Fruit fly (Drosophila melanogaster) whole organism, embryonic: ENCODE data around the gene CG10137.
A peak's percentile ranks its signal among the peaks of the same experiment; 100 is the strongest.

Source experiments
- CG12155 ChIP-seq: fragments of 200-800 bp; sonication (Bioruptor generic); optimal IDR thresholded peaks from 3 replicates; lab custom pipeline; 2016; ENCODE audit warnings: missing biosample characterization, missing genetic modification characterization
- CG12942 ChIP-seq: fragments of 200-800 bp; sonication (Bioruptor generic); optimal IDR thresholded peaks from 3 replicates; lab custom pipeline; 2016; ENCODE audit warnings: missing biosample characterization, missing genetic modification characterization
- CG13624 ChIP-seq: fragments of 200-800 bp; sonication (Bioruptor generic); optimal IDR thresholded peaks from 2 replicates; lab custom pipeline; 2016; ENCODE audit warnings: missing biosample characterization, missing genetic modification characterization
- CG17186 ChIP-seq: fragments of 200-800 bp; sonication (Bioruptor generic); optimal IDR thresholded peaks from 3 replicates; lab custom pipeline; 2017; ENCODE audit warnings: missing biosample characterization, missing genetic modification reagents, missing genetic modification characterization
- CG17385 ChIP-seq: fragments of 200-800 bp; sonication (Bioruptor generic); optimal IDR thresholded peaks from 3 replicates; lab custom pipeline; 2018; ENCODE audit warnings: missing biosample characterization, mild to moderate bottlenecking, missing genetic modification characterization
- CG1832 ChIP-seq: fragments of 200-800 bp; sonication (Bioruptor generic); optimal IDR thresholded peaks from 2 replicates; lab custom pipeline; 2017; ENCODE audit warnings: missing biosample characterization, mild to moderate bottlenecking, missing genetic modification characterization, inconsistent platforms
- CG18619 ChIP-seq: fragments of 200-800 bp; sonication (Bioruptor generic); optimal IDR thresholded peaks from 3 replicates; lab custom pipeline; 2017; ENCODE audit warnings: missing biosample characterization, mild to moderate bottlenecking, missing genetic modification characterization
- CG2120 ChIP-seq: fragments of 200-800 bp; sonication (Bioruptor generic); optimal IDR thresholded peaks from 3 replicates; lab custom pipeline; 2016; ENCODE audit warnings: missing biosample characterization, missing genetic modification characterization
- CG2678 ChIP-seq: fragments of 200-800 bp; sonication (Bioruptor generic); optimal IDR thresholded peaks from 3 replicates; lab custom pipeline; 2019; ENCODE audit warnings: missing biosample characterization, mild to moderate bottlenecking, missing genetic modification characterization, moderate library complexity
- CG31224 ChIP-seq: fragments of 200-800 bp; sonication (Bioruptor generic); IDR thresholded peaks from 2 replicates; pipeline ENCODE4 v1.3.6; 2022; ENCODE audit warnings: missing biosample characterization, missing genetic modification characterization
- CG6791 ChIP-seq: fragments of 200-800 bp; sonication (Bioruptor generic); IDR thresholded peaks from 3 replicates; pipeline ENCODE4 v1.3.6; 2022; ENCODE audit warnings: missing biosample characterization, missing genetic modification characterization; ENCODE audit not compliant: partially characterized antibody
- CG7357 ChIP-seq: fragments of 200-800 bp; sonication (Bioruptor generic); IDR thresholded peaks from 3 replicates; pipeline ENCODE4 v1.3.6; 2022; ENCODE audit warnings: missing biosample characterization, missing genetic modification characterization
- CG7963 ChIP-seq: fragments of 200-800 bp; sonication (Bioruptor generic); IDR thresholded peaks from 3 replicates; pipeline ENCODE4 v1.3.6; 2022; ENCODE audit warnings: missing biosample characterization, missing genetic modification characterization; ENCODE audit not compliant: partially characterized antibody
- CG9437 ChIP-seq: fragments of 200-800 bp; sonication (Bioruptor generic); optimal IDR thresholded peaks from 2 replicates; lab custom pipeline; 2018; ENCODE audit warnings: missing biosample characterization, mild to moderate bottlenecking, missing genetic modification characterization
- D ChIP-seq, 2 experiments: fragments of 200-800 bp in 1 of 2; fragments of >200 bp in 1 of 2; sonication (Bioruptor generic) in 1 of 2; optimal IDR thresholded peaks; 2 replicates in 1 of 2; 3 replicates in 1 of 2; lab custom pipeline; 2017; ENCODE audit warnings: mild to moderate bottlenecking in 1 of 2, missing biosample characterization in 1 of 2, missing genetic modification characterization in 1 of 2, missing genetic modification reagents in 1 of 2
- Dbx ChIP-seq: fragments of 200-800 bp; sonication (Bioruptor generic); IDR thresholded peaks from 3 replicates; pipeline ENCODE4 v1.3.6; 2022; ENCODE audit warnings: missing biosample characterization, missing genetic modification characterization
- Dll ChIP-seq: fragments of 200-800 bp; sonication (Bioruptor generic); IDR thresholded peaks from 4 replicates; pipeline ENCODE4 v1.3.6; 2022; ENCODE audit warnings: missing biosample characterization, missing genetic modification characterization; ENCODE audit not compliant: partially characterized antibody
- Dp ChIP-seq: fragments of 200-800 bp; sonication (Bioruptor generic); optimal IDR thresholded peaks from 2 replicates; lab custom pipeline; 2018; ENCODE audit warnings: missing biosample characterization, mild to moderate bottlenecking, missing genetic modification characterization, moderate library complexity
- E2f2 ChIP-seq: fragments of 200-800 bp; sonication (Bioruptor generic); IDR thresholded peaks from 2 replicates; pipeline ENCODE4 v1.3.6; 2022; ENCODE audit warnings: missing biosample characterization, missing genetic modification characterization
- MBD-R2 ChIP-seq: fragments of 200-800 bp; sonication (Bioruptor generic); IDR thresholded peaks from 2 replicates; pipeline ENCODE4 v1.3.6; 2022; ENCODE audit warnings: missing biosample characterization, missing genetic modification characterization
- MESR4 ChIP-seq: fragments of 200-800 bp; sonication (Bioruptor generic); optimal IDR thresholded peaks from 2 replicates; lab custom pipeline; 2018; ENCODE audit warnings: missing biosample characterization, mild to moderate bottlenecking, missing genetic modification characterization, moderate library complexity
- Myb ChIP-seq: fragments of 200-800 bp; sonication (Bioruptor generic); optimal IDR thresholded peaks from 2 replicates; lab custom pipeline; 2016; ENCODE audit warnings: missing biosample characterization, missing genetic modification characterization
- NfI ChIP-seq: fragments of 200-800 bp; sonication (Bioruptor generic); optimal IDR thresholded peaks from 3 replicates; lab custom pipeline; 2018; ENCODE audit warnings: missing biosample characterization, mild to moderate bottlenecking, missing genetic modification characterization, moderate library complexity
- Ravus ChIP-seq: fragments of 200-800 bp; sonication (Bioruptor generic); IDR thresholded peaks from 2 replicates; pipeline ENCODE4 v1.3.6; 2022; ENCODE audit warnings: missing biosample characterization, missing genetic modification characterization
- Side ChIP-seq: fragments of 200-800 bp; sonication (Bioruptor generic); optimal IDR thresholded peaks from 2 replicates; lab custom pipeline; 2016; ENCODE audit warnings: missing biosample characterization, missing genetic modification characterization
- Xbp1 ChIP-seq: fragments of 200-800 bp; sonication (Bioruptor generic); optimal IDR thresholded peaks from 3 replicates; lab custom pipeline; 2016; ENCODE audit warnings: missing biosample characterization, mild to moderate bottlenecking, missing genetic modification characterization
- cas ChIP-seq: fragments of 200-800 bp; sonication (Bioruptor generic); IDR thresholded peaks from 2 replicates; pipeline ENCODE4 v1.3.6; 2022; ENCODE audit warnings: missing biosample characterization, missing genetic modification characterization
- cato ChIP-seq: fragments of 200-800 bp; sonication (Bioruptor generic); optimal IDR thresholded peaks from 2 replicates; lab custom pipeline; 2016; ENCODE audit warnings: missing biosample characterization, missing genetic modification characterization, borderline replicate concordance
- cwo ChIP-seq: fragments of 200-800 bp; sonication (Bioruptor generic); optimal IDR thresholded peaks from 3 replicates; lab custom pipeline; 2017; ENCODE audit warnings: missing biosample characterization, missing genetic modification characterization, mild to moderate bottlenecking, moderate library complexity, missing genetic modification reagents
- dimm ChIP-seq: fragments of 200-800 bp; sonication (Bioruptor generic); IDR thresholded peaks from 2 replicates; pipeline ENCODE4 v1.3.6; 2022; ENCODE audit warnings: missing biosample characterization, missing genetic modification characterization
- eve ChIP-seq, 2 experiments: fragments of >200 bp; optimal IDR thresholded peaks; 2 replicates each; lab custom pipeline; 2017; ENCODE audit warnings: missing biosample characterization in 2 of 2, missing genetic modification characterization in 2 of 2
- gcm ChIP-seq: fragments of 200-800 bp; sonication (Bioruptor generic); optimal IDR thresholded peaks from 2 replicates; lab custom pipeline; 2019; ENCODE audit warnings: missing biosample characterization, mild to moderate bottlenecking, missing genetic modification characterization, moderate library complexity
- gcm2 ChIP-seq: fragments of 200-800 bp; sonication (Bioruptor generic); optimal IDR thresholded peaks from 2 replicates; lab custom pipeline; 2016; ENCODE audit warnings: missing biosample characterization, missing genetic modification characterization
- hkb ChIP-seq, 2 experiments: fragments of 200-800 bp in 1 of 2; fragments of >200 bp in 1 of 2; sonication (Bioruptor generic) in 1 of 2; IDR thresholded peaks in 1 of 2; optimal IDR thresholded peaks in 1 of 2; 2 replicates each; pipeline versions ENCODE4 v1.3.6 to Lab custom; 2017 to 2022; ENCODE audit warnings: missing biosample characterization in 1 of 2, missing genetic modification characterization in 1 of 2
- ind ChIP-seq: fragments of 200-800 bp; sonication (Bioruptor generic); optimal IDR thresholded peaks from 3 replicates; lab custom pipeline; 2016; ENCODE audit warnings: missing biosample characterization, missing genetic modification characterization
- kay ChIP-seq: fragments of 200-800 bp; sonication (Bioruptor generic); optimal IDR thresholded peaks from 2 replicates; lab custom pipeline; 2016; ENCODE audit warnings: missing biosample characterization, missing genetic modification characterization
- klu ChIP-seq: fragments of 200-800 bp; sonication (Bioruptor generic); IDR thresholded peaks from 2 replicates; pipeline ENCODE4 v1.3.6; 2022; ENCODE audit warnings: missing biosample characterization, missing genetic modification characterization
- mirr ChIP-seq: fragments of 200-800 bp; sonication (Bioruptor generic); optimal IDR thresholded peaks from 3 replicates; lab custom pipeline; 2018; ENCODE audit warnings: missing biosample characterization, mild to moderate bottlenecking, missing genetic modification characterization
- nmo ChIP-seq: fragments of 200-800 bp; sonication (Bioruptor generic); optimal IDR thresholded peaks from 2 replicates; lab custom pipeline; 2018; ENCODE audit warnings: missing biosample characterization, mild to moderate bottlenecking, missing genetic modification characterization, moderate library complexity
- pan ChIP-seq, 4 experiments: fragments of >200 bp in 3 of 4; fragments of 200-800 bp in 1 of 4; sonication (Bioruptor generic) in 1 of 4; optimal IDR thresholded peaks in 3 of 4; IDR thresholded peaks in 1 of 4; 2 replicates each; pipeline versions ENCODE4 v1.3.6 to Lab custom; 2017 to 2022; ENCODE audit warnings: missing biosample characterization in 2 of 4, missing genetic modification characterization in 2 of 4, mixed read lengths in 1 of 4
- schlank ChIP-seq: fragments of 200-800 bp; sonication (Bioruptor generic); optimal IDR thresholded peaks from 2 replicates; lab custom pipeline; 2018; ENCODE audit warnings: missing biosample characterization, mild to moderate bottlenecking, missing genetic modification characterization
- sens ChIP-seq: fragments of 200-800 bp; sonication (Bioruptor generic); peaks from one replicate; lab custom pipeline; 2016; ENCODE audit warnings: missing biosample characterization, missing genetic modification characterization
- slp2 ChIP-seq: fragments of 200-800 bp; sonication (Bioruptor generic); optimal IDR thresholded peaks from 2 replicates; lab custom pipeline; 2016; ENCODE audit warnings: missing biosample characterization, missing genetic modification characterization
- stc ChIP-seq: fragments of 200-800 bp; sonication (Bioruptor generic); IDR thresholded peaks from 2 replicates; pipeline ENCODE4 v1.3.6; 2022; ENCODE audit warnings: missing biosample characterization, missing genetic modification characterization
- toy ChIP-seq: fragments of 200-800 bp; sonication (Bioruptor generic); IDR thresholded peaks from 2 replicates; pipeline ENCODE4 v1.3.6; 2022; ENCODE audit warnings: missing biosample characterization, missing genetic modification characterization
- yki ChIP-seq: fragments of >200 bp; optimal IDR thresholded peaks from 3 replicates; lab custom pipeline; 2018
- zen2 ChIP-seq: fragments of 200-800 bp; sonication (Bioruptor generic); IDR thresholded peaks from 3 replicates; pipeline ENCODE4 v1.3.6; 2022; ENCODE audit warnings: missing biosample characterization, missing genetic modification characterization; ENCODE audit not compliant: partially characterized antibody
- zfh2 ChIP-seq: fragments of 200-800 bp; sonication (Bioruptor generic); optimal IDR thresholded peaks from 2 replicates; lab custom pipeline; 2016; ENCODE audit warnings: missing biosample characterization, missing genetic modification characterization

The CG10137 gene

dm6 chr2L:19517154-19517814, 9.2 kb upstream of the CG10137 start, which contains the start of gene Hasp (continued):
- TF ChIP-seq pan (optimal IDR thresholded peaks at IDR 0.05; lab: Kevin White, UChicago) (no peak), pan (GFP tag; optimal IDR thresholded peaks at IDR 0.05 in 1 of 2, IDR thresholded peaks at IDR 0.05 in 1 of 2) (peak in 1 of 2 experiments; percentile 65), sens (GFP tag; lab: Kevin White, UChicago) (peak; percentile 88), eve (GFP tag; optimal IDR thresholded peaks at IDR 0.05; lab: Kevin White, UChicago) (no peak), Ravus (GFP tag; lab: Robert Waterston, UW) (no peak), stc (GFP tag; lab: Robert Waterston, UW) (peak; percentile 51; the same call in 1 of the 2 replicates), gcm2 (no peak), kay (GFP tag; lab: Kevin White, UChicago) (peak; percentile 12), Side (GFP tag; lab: Kevin White, UChicago) (no peak), cwo (peak; percentile 29), gcm (GFP tag; lab: Kevin White, UChicago) (peak; percentile 59), Dbx (GFP tag; lab: Robert Waterston, UW) (no peak), CG12155 (GFP tag; lab: Kevin White, UChicago) (peak; percentile 14), NfI (GFP tag; lab: Kevin White, UChicago) (peak; percentile 35), slp2 (GFP tag; lab: Kevin White, UChicago) (peak; percentile 31), CG2120 (peak; percentile 39), Xbp1 (GFP tag; lab: Kevin White, UChicago) (peak; percentile 52), yki (no peak), zfh2 (GFP tag; lab: Kevin White, UChicago) (no peak), cas (GFP tag; lab: Robert Waterston, UW) (peak; percentile 47; the same call in 1 of the 2 replicates), CG31224 (peak; percentile 50; the same call in 1 of the 2 replicates), CG17186 (GFP tag; lab: Kevin White, UChicago) (no peak), mirr (peak; percentile 8), zen2 (peak; percentile 91), CG12942 (GFP tag; lab: Kevin White, UChicago) (peak; percentile 46), CG13624 (peak; percentile 35), dimm (no peak), schlank (tag; lab: Kevin White, UChicago) (no peak), MESR4 (GFP tag; lab: Kevin White, UChicago) (no peak), cato (no peak), CG7357 (GFP tag; lab: Robert Waterston, UW) (no peak), CG6791 (GFP tag; lab: Robert Waterston, UW) (peak; percentile 83), CG9437 (GFP tag; lab: Kevin White, UChicago) (peak; percentile 12), D (optimal IDR thresholded peaks at IDR 0.05; lab: Kevin White, UChicago) (no peak), D (GFP tag; optimal IDR thresholded peaks at IDR 0.05; lab: Kevin White, UChicago) (peak; percentile 44), Dp (GFP tag; lab: Kevin White, UChicago) (peak; percentile 7), Dll (GFP tag; lab: Robert Waterston, UW) (peak; percentile 68), nmo (peak; percentile 79), hkb (optimal IDR thresholded peaks at IDR 0.05; lab: Kevin White, UChicago) (no peak), hkb (GFP tag; IDR thresholded peaks at IDR 0.05; lab: Robert Waterston, UW) (peak; percentile 52; the same call in 1 of the 2 replicates), CG2678 (tag; lab: Kevin White, UChicago) (peak; percentile 68), MBD-R2 (GFP tag; lab: Robert Waterston, UW) (peak; percentile 39; the same call in 1 of the 2 replicates), E2f2 (GFP tag; lab: Robert Waterston, UW) (peak; percentile 33), CG17385 (peak; percentile 29), CG7963 (GFP tag; lab: Robert Waterston, UW) (peak; percentile 77), toy (GFP tag; lab: Robert Waterston, UW) (no peak), CG1832 (GFP tag; lab: Kevin White, UChicago) (no peak), CG18619 (GFP tag; lab: Kevin White, UChicago) (peak; percentile 29), Myb (GFP tag; lab: Kevin White, UChicago) (peak; percentile 21), klu (GFP tag; lab: Robert Waterston, UW) (no peak), ind (GFP tag; lab: Kevin White, UChicago) (peak; percentile 62)
